Worm (Caenorhabditis elegans): ENCODE results near the gene srj-8.

DNA sequence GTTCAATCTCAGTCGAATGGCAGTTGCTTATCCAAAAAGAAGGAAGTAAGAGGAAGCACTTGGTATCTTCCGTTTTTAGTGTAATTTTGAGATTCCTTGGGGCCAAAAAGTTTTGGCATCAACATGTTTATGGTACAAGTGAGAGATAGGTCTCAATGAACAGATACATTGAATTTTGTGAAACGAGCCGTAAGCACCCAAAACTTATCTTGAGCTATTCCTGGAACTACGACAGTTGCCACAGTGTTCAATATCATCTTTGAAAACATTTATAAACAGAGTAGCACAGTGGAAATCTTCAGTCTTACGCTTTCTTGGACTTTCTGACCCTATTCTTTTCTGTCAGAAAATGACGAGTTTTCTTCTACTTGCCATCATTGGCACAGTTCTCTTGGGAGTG, 27.4 kb downstream of the srj-8 start, which contains the start of gene T28A11.3:
- TF ChIP-seq pqm-1 (tag; optimal IDR thresholded peaks at IDR 0.05) (no peak), elt-2 (tag; optimal IDR thresholded peaks at IDR 0.05) (no peak), eor-1 (tag; optimal IDR thresholded peaks at IDR 0.05) (no peak), ceh-9 (tag; optimal IDR thresholded peaks at IDR 0.05) (no peak), elt-3 (tag; optimal IDR thresholded peaks at IDR 0.05) (no peak), nfya-1 (tag; optimal IDR thresholded peaks at IDR 0.05; ENCODE audit: insufficient read depth) (no peak), fos-1 (tag; optimal IDR thresholded peaks at IDR 0.05) (no peak), sea-2 (GFP tag; optimal IDR thresholded peaks at IDR 0.05) (no peak), tbx-2 (tag; optimal IDR thresholded peaks at IDR 0.05) (no peak), unc-62 (GFP tag; optimal IDR thresholded peaks at IDR 0.05) (no peak)

Data from whole organism, L3 larva.